Worm (Caenorhabditis elegans): Measurements from ENCODE around the gene oac-56.

oac-56 gene

DNA sequence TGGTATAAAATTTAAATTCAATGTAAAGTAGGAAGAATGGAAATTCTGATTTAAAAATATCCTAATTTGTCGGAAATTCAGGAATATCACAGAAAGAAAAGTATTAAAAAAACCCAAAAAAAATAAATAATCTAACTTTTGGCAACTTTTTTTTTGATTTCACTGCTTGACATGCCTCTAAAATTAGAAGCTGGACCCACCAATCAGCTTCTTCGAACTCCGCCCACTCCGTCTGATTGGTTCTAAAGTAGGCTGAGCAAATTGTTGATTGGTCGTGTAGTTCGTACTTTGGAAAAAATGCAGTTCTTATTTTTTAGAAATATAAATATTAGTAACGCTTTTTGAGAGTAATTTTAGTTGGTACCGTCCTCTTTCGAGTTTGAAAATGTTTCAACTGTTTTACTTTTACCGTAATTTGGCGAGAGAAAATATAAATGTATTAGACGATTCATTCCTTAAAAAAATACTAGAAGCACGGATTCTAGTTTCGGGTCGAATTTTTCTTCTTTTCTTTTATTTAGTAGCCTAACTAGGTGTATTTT lies 15.4 kb upstream of the oac-56 start:
- TF ChIP-seq unc-62 (GFP tag; optimal IDR thresholded peaks at IDR 0.05) = no peak

DNA sequence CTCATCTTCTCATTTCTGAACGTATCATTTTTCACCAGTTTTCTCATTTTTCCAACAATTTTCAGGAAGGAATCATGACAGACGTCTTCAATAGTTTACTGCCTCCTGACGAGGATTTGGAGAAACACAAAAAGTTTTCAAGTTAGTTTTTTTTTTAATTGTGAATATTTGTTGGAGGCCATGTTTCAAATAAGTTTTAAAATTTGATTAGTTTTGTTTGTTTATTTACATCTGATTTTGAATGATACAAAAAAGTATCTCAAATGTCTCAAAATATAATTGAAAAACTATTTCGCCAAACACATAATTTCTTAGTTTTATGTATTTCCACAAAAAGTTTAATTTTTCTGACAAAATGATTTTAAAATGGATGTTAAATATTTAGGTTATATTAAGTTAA lies 10.6 kb upstream of the oac-56 start, which contains the start of gene ssu-2:
TSS of gene ssu-2 (plus strand) at position 59 of the 400 bp plus-strand sequence.
- no peak for TF ChIP-seq unc-62 (GFP tag; optimal IDR thresholded peaks at IDR 0.05)

DNA sequence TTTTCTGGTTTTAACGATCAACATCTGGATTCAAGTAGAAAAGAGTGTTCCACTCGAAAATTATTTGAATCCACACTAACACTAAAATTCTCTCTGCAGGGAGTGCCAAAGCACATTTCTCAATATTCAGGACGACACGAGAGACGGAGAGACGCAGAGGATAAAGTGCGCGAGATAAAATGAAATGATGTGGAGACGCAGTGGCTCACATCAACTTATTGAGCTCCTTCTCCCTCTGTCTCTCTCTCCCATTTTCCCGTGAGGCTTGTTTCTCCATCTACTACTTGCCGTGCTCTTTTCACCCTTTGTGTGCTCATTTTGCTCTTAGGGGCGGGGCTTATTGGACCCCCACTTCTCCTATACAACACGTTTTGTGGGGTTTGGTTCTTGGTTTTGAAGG lies 5.6 kb upstream of the oac-56 start:
- TF ChIP-seq unc-62 (GFP tag; optimal IDR thresholded peaks at IDR 0.05) = no peak

DNA sequence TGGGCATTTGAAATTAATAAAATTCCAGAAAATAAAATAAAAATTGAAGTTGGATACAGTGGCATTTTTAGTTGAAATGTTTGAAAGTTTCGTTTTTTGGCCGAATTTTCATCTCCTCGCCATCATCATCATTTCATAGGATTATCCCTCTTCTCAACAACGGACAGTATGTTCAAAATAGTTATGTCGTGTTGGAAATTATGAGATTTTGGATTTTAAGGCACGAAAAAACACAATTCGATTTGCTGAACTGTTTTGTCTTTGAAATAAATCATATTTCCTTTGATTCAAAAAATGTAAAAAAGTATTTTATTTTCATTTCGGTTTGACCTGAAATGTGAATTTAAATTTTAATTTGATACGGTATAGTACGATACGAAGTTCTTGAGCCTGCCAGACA lies 6.8 kb downstream of the oac-56 start, which contains the start of gene srlf-28:
TSS of gene srlf-28 (minus strand) at position 101 of the 400 bp plus-strand sequence.
- no peak for TF ChIP-seq unc-62 (GFP tag; optimal IDR thresholded peaks at IDR 0.05)

DNA sequence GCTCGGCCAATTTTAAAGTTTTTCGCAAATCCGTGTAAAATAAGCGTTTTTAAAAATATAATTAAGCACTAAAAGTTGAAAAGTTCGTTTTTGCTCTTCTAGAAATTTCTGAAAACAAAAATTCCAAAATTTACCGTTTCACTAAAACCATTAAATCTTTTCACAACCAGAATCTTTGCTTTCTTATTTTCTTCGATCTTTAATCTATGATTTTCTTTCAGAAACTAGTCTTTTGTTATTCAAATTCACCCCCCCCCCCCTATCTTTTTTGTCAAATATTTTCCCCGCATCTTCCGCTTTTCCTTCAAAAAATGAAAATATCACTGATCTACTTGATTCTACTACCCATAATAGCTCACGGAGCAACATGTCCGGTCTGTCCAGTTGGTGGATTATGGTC lies 10.9 kb downstream of the oac-56 start, which contains the start of gene Y67A10A.11:
TSS of gene Y67A10A.11 (plus strand) at position 301 of the 400 bp plus-strand sequence.
- no peak for TF ChIP-seq unc-62 (GFP tag; optimal IDR thresholded peaks at IDR 0.05)

DNA sequence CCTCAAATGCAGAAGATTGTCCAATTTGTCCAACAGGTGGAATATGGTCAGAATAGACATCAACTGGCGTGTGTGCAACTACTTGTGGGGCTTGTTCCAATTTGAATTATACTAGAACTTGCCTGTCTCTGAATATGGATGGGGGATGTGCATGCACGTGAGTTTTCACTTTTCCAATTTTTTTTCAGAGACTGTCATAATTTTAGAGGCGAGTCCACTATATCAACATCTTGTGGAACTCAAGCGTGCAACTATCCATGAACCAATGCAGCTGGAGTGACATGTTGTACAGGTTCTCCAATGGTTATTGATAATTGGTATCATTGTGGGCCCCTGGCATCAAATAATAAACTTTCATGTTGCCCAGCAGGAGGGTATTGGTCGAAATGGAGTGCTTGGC lies 12.8 kb downstream of the oac-56 start, which contains the start of gene Y67A10A.2:
TSS of gene Y67A10A.2 (plus strand) at position 301 of the 400 bp plus-strand sequence.
- TF ChIP-seq unc-62 (GFP tag; optimal IDR thresholded peaks at IDR 0.05) = no peak

DNA sequence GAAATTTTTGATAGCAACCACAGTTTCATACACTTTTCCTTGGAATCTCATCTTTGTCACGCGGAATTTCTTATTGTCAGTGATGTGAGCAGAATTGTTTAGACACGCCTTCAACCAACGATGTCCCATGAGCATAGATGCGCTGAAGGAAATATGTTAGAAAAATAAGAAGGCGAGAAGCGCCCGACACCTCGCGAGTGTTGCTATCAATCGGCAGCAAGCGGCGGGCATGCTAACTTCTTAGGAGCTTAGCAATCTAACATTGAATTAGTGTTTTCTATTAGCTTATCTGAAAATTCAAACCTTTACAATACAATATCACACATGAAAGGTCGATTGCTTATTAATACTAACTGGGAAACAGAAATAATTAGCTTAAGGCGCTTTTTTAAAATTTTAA lies 14.8 kb downstream of the oac-56 start:
- no peak for TF ChIP-seq unc-62 (GFP tag; optimal IDR thresholded peaks at IDR 0.05)

DNA sequence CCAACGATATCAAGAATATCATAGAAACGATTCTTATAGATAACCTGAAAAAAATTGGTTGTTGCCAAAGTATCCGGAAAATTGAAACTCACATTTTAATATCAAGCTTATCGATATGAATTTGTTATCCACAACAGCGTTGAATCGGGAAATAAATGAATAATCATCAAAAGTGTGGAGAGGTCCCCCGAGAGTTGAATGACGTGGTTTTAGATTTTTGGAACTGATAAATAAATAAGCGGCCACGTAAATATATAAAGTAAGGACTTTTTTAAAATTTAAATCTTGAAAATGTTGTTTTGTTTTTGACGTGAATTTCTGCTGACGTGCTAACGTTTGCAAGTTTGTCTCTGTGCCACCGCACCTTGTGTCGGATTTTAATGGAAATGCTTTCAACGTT lies 16.2 kb downstream of the oac-56 start, which contains the start of gene Y67A10A.3:
TSS of gene Y67A10A.3 (minus strand) at position 101 of the 400 bp plus-strand sequence.
- no peak for TF ChIP-seq unc-62 (GFP tag; optimal IDR thresholded peaks at IDR 0.05)

DNA sequence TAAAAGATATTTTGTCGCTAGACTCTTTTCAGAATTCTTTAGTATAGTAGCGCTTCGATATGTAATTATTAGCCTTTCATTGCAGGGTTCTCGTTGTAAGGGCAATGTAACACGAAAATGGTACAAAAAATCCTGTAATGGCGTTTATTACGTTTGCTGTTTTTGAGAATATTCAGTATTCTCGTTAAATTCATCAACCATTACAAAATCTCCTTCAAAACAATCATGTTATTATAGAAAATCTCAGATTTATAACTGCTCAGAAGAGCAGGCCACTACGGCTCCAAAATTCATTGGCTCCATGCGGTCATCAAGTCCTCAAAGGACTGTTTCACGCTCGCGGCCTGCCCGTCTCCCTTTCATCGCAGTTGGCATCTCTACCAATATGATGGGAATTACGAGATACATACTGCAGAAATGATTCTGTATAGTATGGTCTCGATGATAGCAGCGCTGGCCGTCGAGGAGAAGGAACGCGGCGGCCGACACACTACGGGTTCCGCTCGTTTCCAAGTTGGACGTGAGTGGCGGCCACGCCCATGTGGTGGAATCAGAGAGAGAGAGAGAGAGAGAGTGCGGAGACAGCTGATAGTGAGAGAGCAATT lies 23.8 kb downstream of the oac-56 start:
- no peak for TF ChIP-seq unc-62 (GFP tag; optimal IDR thresholded peaks at IDR 0.05)

DNA sequence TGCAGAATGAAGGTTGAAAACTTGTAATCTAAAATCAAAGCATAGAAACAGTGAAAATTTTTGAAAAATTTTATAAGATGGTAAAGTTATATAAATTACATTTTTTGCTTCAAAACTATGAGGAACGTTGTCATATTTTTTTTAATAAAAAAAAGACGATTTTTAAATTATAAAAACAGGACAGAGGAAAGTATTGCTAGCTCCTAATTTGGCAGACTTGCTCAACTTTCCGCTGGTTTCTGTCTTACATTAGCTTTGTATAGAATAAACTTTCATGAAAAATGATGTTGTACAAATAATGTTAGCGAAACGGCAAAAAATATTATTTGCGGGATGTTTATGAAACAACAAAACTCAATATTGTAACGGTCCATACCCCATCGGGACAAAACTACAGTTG lies 24.3 kb downstream of the oac-56 start, which contains the start of gene fbxa-83:
TSS of gene fbxa-83 (minus strand) at position 101 of the 400 bp plus-strand sequence.
- TF ChIP-seq unc-62 (GFP tag; optimal IDR thresholded peaks at IDR 0.05) = no peak

DNA sequence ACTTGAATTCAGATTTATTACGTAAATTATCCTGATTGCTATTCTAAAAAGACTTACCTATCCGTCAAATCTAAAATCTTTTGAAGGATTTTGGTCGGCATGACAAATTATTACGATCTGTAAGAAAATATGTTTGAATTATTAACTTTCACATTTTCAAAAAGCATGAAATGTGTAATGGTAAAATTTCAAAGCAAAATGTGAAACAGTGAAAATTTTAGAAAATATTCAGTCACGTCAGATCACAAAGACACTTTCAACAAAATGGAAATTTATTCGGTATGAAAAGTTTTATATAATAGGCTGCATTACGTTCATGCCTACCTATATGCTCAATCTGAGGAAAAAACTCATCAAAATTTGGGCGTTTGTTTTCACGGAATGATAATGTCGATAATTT lies 28.9 kb downstream of the oac-56 start, which contains the start of gene fbxa-126:
TSS of gene fbxa-126 (minus strand) at position 101 of the 400 bp plus-strand sequence.
- no peak for TF ChIP-seq unc-62 (GFP tag; optimal IDR thresholded peaks at IDR 0.05)

DNA sequence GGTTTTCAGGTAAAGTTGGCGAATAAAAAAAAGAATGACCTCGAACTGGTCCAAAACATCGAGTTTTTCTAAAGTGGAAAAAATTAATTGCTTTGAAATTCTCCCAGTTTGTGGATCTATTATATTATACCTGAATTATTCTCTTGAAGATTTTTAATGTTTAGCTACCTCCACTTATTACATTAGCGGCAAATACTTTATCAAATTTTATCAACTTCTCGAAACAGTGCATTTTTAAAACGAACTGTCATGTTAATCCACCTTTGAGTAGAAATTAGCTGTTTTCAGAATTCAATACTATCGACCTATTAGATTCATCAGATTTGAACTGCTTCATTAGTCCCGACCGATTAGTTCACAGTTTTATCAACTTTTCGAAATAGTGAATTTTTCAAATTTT lies 32.5 kb downstream of the oac-56 start:
- no peak for TF ChIP-seq unc-62 (GFP tag; optimal IDR thresholded peaks at IDR 0.05)

DNA sequence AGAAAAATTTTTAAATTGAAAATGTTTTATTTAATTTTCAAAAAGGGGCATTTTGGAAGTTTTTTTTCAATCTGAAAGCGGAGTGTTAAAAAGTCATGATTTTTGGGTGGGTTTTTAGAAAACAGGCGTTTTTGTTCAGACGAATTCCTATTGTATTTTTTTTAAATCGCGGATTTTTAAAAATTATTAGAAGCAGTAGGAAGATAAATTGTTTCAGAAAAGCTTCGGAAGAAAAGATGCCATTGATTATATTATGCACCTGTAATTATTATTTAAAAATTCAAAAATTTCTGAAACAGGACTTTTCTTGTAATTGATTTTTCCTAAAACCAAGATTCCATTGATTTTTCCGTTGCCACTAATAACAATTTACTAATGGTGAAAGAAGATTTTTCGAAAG lies 44.7 kb downstream of the oac-56 start:
- no peak for TF ChIP-seq unc-62 (GFP tag; optimal IDR thresholded peaks at IDR 0.05)

DNA sequence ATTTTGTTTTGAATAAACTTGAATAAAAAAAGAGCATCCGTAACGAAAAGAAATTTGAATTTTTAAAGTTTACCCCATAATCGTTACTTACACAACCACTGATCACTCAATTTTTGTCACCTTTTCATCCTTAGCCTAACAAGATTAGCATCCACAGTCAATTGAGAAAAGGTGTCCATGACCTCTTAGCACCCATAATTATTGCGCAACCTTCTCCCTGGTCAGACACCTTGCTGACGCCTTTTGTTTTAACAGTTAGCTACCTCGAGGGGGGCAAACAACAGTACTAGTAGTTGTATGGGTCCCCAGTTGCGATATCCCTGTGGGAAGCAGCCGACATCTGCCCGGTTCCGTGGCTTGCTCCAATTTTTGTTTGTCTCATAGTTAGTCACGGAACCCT lies 53.5 kb downstream of the oac-56 start:
- no peak for TF ChIP-seq unc-62 (GFP tag; optimal IDR thresholded peaks at IDR 0.05)

Measured in whole organism, dauer.